Fruit fly (Drosophila melanogaster) whole organism, embryonic: ENCODE data around the gene Hr78.

ENCODE experiments used
- CG11560 ChIP-seq: fragments of 200-800 bp; sonication (Bioruptor generic); IDR thresholded peaks from 3 replicates; pipeline ENCODE4 v1.3.6; 2022; ENCODE audit warnings: missing biosample characterization, missing genetic modification characterization
- CG12391 ChIP-seq: fragments of 200-800 bp; sonication (Bioruptor generic); optimal IDR thresholded peaks from 3 replicates; lab custom pipeline; 2018; ENCODE audit warnings: missing biosample characterization, mild to moderate bottlenecking, missing genetic modification characterization, moderate library complexity
- CG12769 ChIP-seq: fragments of 200-800 bp; sonication (Bioruptor generic); optimal IDR thresholded peaks from 2 replicates; lab custom pipeline; 2019; ENCODE audit warnings: missing biosample characterization, mild to moderate bottlenecking, missing genetic modification characterization, moderate library complexity
- CG13287 ChIP-seq: fragments of 200-800 bp; sonication (Bioruptor generic); IDR thresholded peaks from 2 replicates; pipeline ENCODE4 v1.3.6; 2022; ENCODE audit warnings: missing biosample characterization, missing genetic modification characterization; ENCODE audit not compliant: partially characterized antibody
- CG18011 ChIP-seq: fragments of 200-800 bp; sonication (Bioruptor generic); optimal IDR thresholded peaks from 2 replicates; lab custom pipeline; 2017; ENCODE audit warnings: missing biosample characterization, missing genetic modification characterization, mild to moderate bottlenecking, moderate library complexity, missing genotype
- CG2120 ChIP-seq: fragments of 200-800 bp; sonication (Bioruptor generic); optimal IDR thresholded peaks from 3 replicates; lab custom pipeline; 2016; ENCODE audit warnings: missing biosample characterization, missing genetic modification characterization
- CG2199 ChIP-seq: fragments of 200-800 bp; sonication (Bioruptor generic); IDR thresholded peaks from 3 replicates; pipeline ENCODE4 v1.3.6; 2022; ENCODE audit warnings: missing biosample characterization, missing genetic modification characterization
- CG34422 ChIP-seq: fragments of 200-800 bp; sonication (Bioruptor generic); IDR thresholded peaks from 3 replicates; pipeline ENCODE4 v1.3.6; 2022; ENCODE audit warnings: missing biosample characterization, missing genetic modification characterization
- CG5953 ChIP-seq: fragments of 200-800 bp; sonication (Bioruptor generic); IDR thresholded peaks from 2 replicates; pipeline ENCODE4 v1.3.6; 2022; ENCODE audit warnings: missing biosample characterization, missing genetic modification characterization
- CG8924 ChIP-seq: fragments of 200-800 bp; optimal IDR thresholded peaks from 3 replicates; lab custom pipeline; 2019; ENCODE audit warnings: missing biosample characterization, mild to moderate bottlenecking, missing genetic modification characterization, moderate library complexity
- CG9797 ChIP-seq: fragments of 200-800 bp; sonication (Bioruptor generic); optimal IDR thresholded peaks from 3 replicates; lab custom pipeline; 2018; ENCODE audit warnings: missing biosample characterization, mild to moderate bottlenecking, missing genetic modification characterization
- CoRest ChIP-seq: fragments of 200-800 bp; sonication (Bioruptor generic); optimal IDR thresholded peaks from 3 replicates; lab custom pipeline; 2018; ENCODE audit warnings: missing biosample characterization, mild to moderate bottlenecking, missing genetic modification characterization, moderate library complexity
- Deaf1 ChIP-seq: fragments of 200-800 bp; optimal IDR thresholded peaks from 3 replicates; lab custom pipeline; 2019; ENCODE audit warnings: missing biosample characterization, mild to moderate bottlenecking, missing genetic modification characterization, moderate library complexity
- Dip3 ChIP-seq: fragments of 200-800 bp; sonication (Bioruptor generic); optimal IDR thresholded peaks from 3 replicates; lab custom pipeline; 2016; ENCODE audit warnings: missing biosample characterization, missing genetic modification characterization
- Fer1 ChIP-seq: fragments of 200-800 bp; sonication (Bioruptor generic); optimal IDR thresholded peaks from 2 replicates; lab custom pipeline; 2017; ENCODE audit warnings: missing biosample characterization, mild to moderate bottlenecking, missing genetic modification characterization
- HHEX ChIP-seq: fragments of 200-800 bp; sonication (Bioruptor generic); optimal IDR thresholded peaks from 3 replicates; lab custom pipeline; 2017; ENCODE audit warnings: missing biosample characterization, mild to moderate bottlenecking, missing genetic modification characterization, missing genetic modification reagents
- HLHmδ ChIP-seq: fragments of 200-800 bp; sonication (Bioruptor generic); optimal IDR thresholded peaks from 2 replicates; lab custom pipeline; 2018; ENCODE audit warnings: missing biosample characterization, mild to moderate bottlenecking, missing genetic modification characterization, moderate library complexity
- Jarid2 ChIP-seq: fragments of 200-800 bp; sonication (Bioruptor generic); optimal IDR thresholded peaks from 3 replicates; lab custom pipeline; 2017; ENCODE audit warnings: mild to moderate bottlenecking, missing biosample characterization, missing genetic modification reagents, missing genetic modification characterization
- Lpt ChIP-seq: fragments of >200 bp; optimal IDR thresholded peaks from 2 replicates; lab custom pipeline; 2018; ENCODE audit warnings: missing biosample characterization, missing genetic modification characterization
- Nf-YA ChIP-seq: fragments of 200-800 bp; sonication (Bioruptor generic); IDR thresholded peaks from 2 replicates; pipeline ENCODE4 v1.3.6; 2022; ENCODE audit warnings: missing biosample characterization, missing genetic modification characterization
- Nf-YB ChIP-seq: fragments of 200-800 bp; sonication (Bioruptor generic); optimal IDR thresholded peaks from 3 replicates; lab custom pipeline; 2019; ENCODE audit warnings: missing biosample characterization, mild to moderate bottlenecking, missing genetic modification characterization, moderate library complexity
- Nf-YC ChIP-seq: fragments of 200-800 bp; optimal IDR thresholded peaks from 3 replicates; lab custom pipeline; 2019; ENCODE audit warnings: missing biosample characterization, mild to moderate bottlenecking, missing genetic modification characterization, moderate library complexity
- Ptx1 ChIP-seq: fragments of 200-800 bp; sonication (Bioruptor generic); IDR thresholded peaks from 2 replicates; pipeline ENCODE4 v1.3.6; 2022; ENCODE audit warnings: missing biosample characterization, missing genetic modification characterization
- Trl ChIP-seq, 3 experiments: fragments of >200 bp in 2 of 3; fragments of 200-800 bp in 1 of 3; sonication (Bioruptor generic) in 1 of 3; optimal IDR thresholded peaks; 2 replicates in 1 of 3; 3 replicates in 2 of 3; lab custom pipeline; 2016 to 2017; ENCODE audit warnings: missing biosample characterization in 1 of 3, missing genetic modification characterization in 1 of 3
- ac ChIP-seq: fragments of 200-800 bp; sonication (Bioruptor generic); optimal IDR thresholded peaks from 3 replicates; lab custom pipeline; 2017; ENCODE audit warnings: missing biosample characterization, mild to moderate bottlenecking, missing genetic modification characterization
- amos ChIP-seq: fragments of 200-800 bp; sonication (Bioruptor generic); IDR thresholded peaks from 2 replicates; pipeline ENCODE4 v1.3.6; 2022; ENCODE audit warnings: missing biosample characterization, missing genetic modification characterization; ENCODE audit not compliant: partially characterized antibody
- ap ChIP-seq: fragments of 200-800 bp; sonication (Bioruptor generic); IDR thresholded peaks from 2 replicates; pipeline ENCODE4 v1.3.6; 2022; ENCODE audit warnings: missing biosample characterization, missing genetic modification characterization
- ash1 ChIP-seq: fragments of 200-800 bp; sonication (Bioruptor generic); optimal IDR thresholded peaks from 2 replicates; lab custom pipeline; 2018; ENCODE audit warnings: missing biosample characterization, mild to moderate bottlenecking, missing genetic modification characterization
- bab2 ChIP-seq: fragments of 200-800 bp; sonication (Bioruptor generic); optimal IDR thresholded peaks from 2 replicates; lab custom pipeline; 2016; ENCODE audit warnings: missing biosample characterization, missing genetic modification characterization
- bowl ChIP-seq: fragments of 200-800 bp; sonication (Bioruptor generic); IDR thresholded peaks from 2 replicates; pipeline ENCODE4 v1.3.6; 2022; ENCODE audit warnings: missing biosample characterization, missing genetic modification characterization
- crol ChIP-seq: fragments of 200-800 bp; sonication (Bioruptor generic); IDR thresholded peaks from 2 replicates; pipeline ENCODE4 v1.3.6; 2022; ENCODE audit warnings: missing biosample characterization, missing genetic modification characterization
- ewg ChIP-seq: fragments of 200-800 bp; sonication (Bioruptor generic); optimal IDR thresholded peaks from 3 replicates; lab custom pipeline; 2017; ENCODE audit warnings: mild to moderate bottlenecking, missing biosample characterization, missing genetic modification reagents, missing genetic modification characterization
- fu2 ChIP-seq: fragments of 200-800 bp; sonication (Bioruptor generic); optimal IDR thresholded peaks from 2 replicates; lab custom pipeline; 2016; ENCODE audit warnings: missing biosample characterization, missing genetic modification characterization
- grn ChIP-seq: fragments of 200-800 bp; sonication (Bioruptor generic); optimal IDR thresholded peaks from 3 replicates; lab custom pipeline; 2017; ENCODE audit warnings: missing biosample characterization, missing genetic modification characterization
- gsb ChIP-seq: fragments of 200-800 bp; sonication (Bioruptor generic); IDR thresholded peaks from 2 replicates; pipeline ENCODE4 v1.3.6; 2022; ENCODE audit warnings: missing biosample characterization, missing genetic modification characterization
- inv ChIP-seq: fragments of 200-800 bp; sonication (Bioruptor generic); IDR thresholded peaks from 2 replicates; pipeline ENCODE4 v1.3.6; 2022; ENCODE audit warnings: missing biosample characterization, missing genetic modification characterization; ENCODE audit not compliant: partially characterized antibody
- ken ChIP-seq: fragments of 200-800 bp; sonication (Bioruptor generic); IDR thresholded peaks from 3 replicates; pipeline ENCODE4 v1.3.6; 2022; ENCODE audit warnings: missing biosample characterization, missing genetic modification characterization
- lab ChIP-seq: fragments of 200-800 bp; sonication (Bioruptor generic); optimal IDR thresholded peaks from 3 replicates; lab custom pipeline; 2017; ENCODE audit warnings: missing biosample characterization, missing genetic modification characterization, mild to moderate bottlenecking, moderate library complexity, missing genetic modification reagents
- lov ChIP-seq, 2 experiments: fragments of 200-800 bp in 1 of 2; fragments of >200 bp in 1 of 2; sonication (Bioruptor generic) in 1 of 2; IDR thresholded peaks in 1 of 2; optimal IDR thresholded peaks in 1 of 2; 2 replicates in 1 of 2; 3 replicates in 1 of 2; pipeline versions ENCODE4 v1.3.6 to Lab custom; 2017 to 2022; ENCODE audit warnings: missing biosample characterization in 1 of 2, missing genetic modification characterization in 1 of 2
- peb ChIP-seq: fragments of 200-800 bp; sonication (Bioruptor generic); IDR thresholded peaks from 2 replicates; pipeline ENCODE4 v1.3.6; 2022; ENCODE audit warnings: missing biosample characterization, missing genetic modification characterization
- pho ChIP-seq: fragments of 200-800 bp; sonication (Bioruptor generic); optimal IDR thresholded peaks from 2 replicates; lab custom pipeline; 2016; ENCODE audit warnings: missing biosample characterization, missing genetic modification characterization
- phol ChIP-seq: fragments of 200-800 bp; sonication (Bioruptor generic); optimal IDR thresholded peaks from 3 replicates; lab custom pipeline; 2018; ENCODE audit warnings: missing biosample characterization, mild to moderate bottlenecking, missing genetic modification characterization, moderate library complexity
- psq ChIP-seq: fragments of 200-800 bp; sonication (Bioruptor generic); optimal IDR thresholded peaks from 2 replicates; lab custom pipeline; 2017; ENCODE audit warnings: missing biosample characterization, missing genetic modification characterization
- repo ChIP-seq: fragments of 200-800 bp; sonication (Bioruptor generic); optimal IDR thresholded peaks from 2 replicates; lab custom pipeline; 2016; ENCODE audit warnings: missing biosample characterization, missing genetic modification characterization
- scrt ChIP-seq: fragments of 200-800 bp; sonication (Bioruptor generic); optimal IDR thresholded peaks from 2 replicates; lab custom pipeline; 2018; ENCODE audit warnings: missing biosample characterization, mild to moderate bottlenecking, missing genetic modification characterization, moderate library complexity
- vfl ChIP-seq: fragments of 200-800 bp; sonication (Bioruptor generic); optimal IDR thresholded peaks from 2 replicates; lab custom pipeline; 2016; ENCODE audit warnings: missing biosample characterization, missing genetic modification characterization
- vnd ChIP-seq: fragments of 200-800 bp; sonication (Bioruptor generic); IDR thresholded peaks from 3 replicates; pipeline ENCODE4 v1.3.6; 2022; ENCODE audit warnings: missing biosample characterization, missing genetic modification characterization; ENCODE audit not compliant: partially characterized antibody
- vvl ChIP-seq: fragments of 200-800 bp; sonication (Bioruptor generic); IDR thresholded peaks from 2 replicates; pipeline ENCODE4 v1.3.6; 2022; ENCODE audit warnings: missing biosample characterization, missing genetic modification characterization
- wek ChIP-seq: fragments of 200-800 bp; sonication (Bioruptor generic); optimal IDR thresholded peaks from 3 replicates; lab custom pipeline; 2018; ENCODE audit warnings: missing biosample characterization, mild to moderate bottlenecking, missing genetic modification characterization, moderate library complexity

The Hr78 gene

DNA sequence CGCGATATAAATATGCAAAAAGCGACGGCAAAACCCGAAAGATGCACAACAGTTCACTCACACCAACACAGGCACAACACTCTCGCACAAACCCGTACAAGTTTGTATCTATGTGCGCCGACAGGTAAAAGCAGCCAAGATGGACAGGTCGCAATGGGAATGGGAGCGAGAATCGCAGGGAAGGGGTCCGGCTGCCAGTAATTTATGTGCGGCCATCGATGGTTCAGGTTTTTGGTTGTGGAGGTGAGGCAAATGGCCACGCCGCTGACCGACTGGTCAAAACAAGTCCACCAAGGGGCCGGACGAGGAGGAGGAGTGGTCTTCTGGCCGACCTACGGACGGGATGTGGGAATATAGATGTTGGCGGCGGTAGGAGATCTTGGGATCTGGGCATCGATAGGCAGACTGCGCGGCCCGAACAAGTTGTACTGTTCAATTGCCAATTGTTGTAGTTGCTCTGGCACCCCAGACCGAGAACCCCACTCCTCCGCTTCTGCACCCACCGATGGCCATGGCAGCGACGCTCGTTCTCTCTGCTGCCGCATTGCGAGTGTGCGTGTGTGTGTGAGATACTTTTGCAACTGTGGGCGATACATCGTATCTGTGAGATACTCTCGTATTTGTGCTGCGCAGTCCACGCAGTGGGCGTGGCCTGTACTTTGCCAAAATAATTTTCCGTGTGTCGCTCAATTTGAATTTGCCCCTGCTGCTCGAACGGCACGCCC lies 37.0 kb downstream of the Hr78 start (continued):
- TF ChIP-seq repo = no peak
- no peak for TF ChIP-seq ken (GFP tag; lab: Robert Waterston, UW)
- TF ChIP-seq Nf-YC (tag; lab: Kevin White, UChicago) = peak; percentile 93
- TF ChIP-seq vfl (GFP tag; lab: Kevin White, UChicago) = no peak
- TF ChIP-seq Dip3 (GFP tag; lab: Kevin White, UChicago) = no peak
- no peak for TF ChIP-seq scrt (GFP tag; lab: Kevin White, UChicago)
- TF ChIP-seq ap (GFP tag; lab: Robert Waterston, UW) = no peak
- TF ChIP-seq fu2 (GFP tag; lab: Kevin White, UChicago) = no peak
- no peak for TF ChIP-seq HLHmδ (GFP tag; lab: Kevin White, UChicago)
- no peak for TF ChIP-seq gsb (GFP tag; lab: Robert Waterston, UW)
- no peak for TF ChIP-seq bab2 (GFP tag; lab: Kevin White, UChicago)
- peak; percentile 39 for TF ChIP-seq Jarid2 (GFP tag; lab: Kevin White, UChicago)
- TF ChIP-seq Ptx1 (GFP tag; lab: Robert Waterston, UW) = no peak
- no peak for TF ChIP-seq lov (optimal IDR thresholded peaks at IDR 0.05; lab: Kevin White, UChicago)
- no peak for TF ChIP-seq lov (GFP tag; IDR thresholded peaks at IDR 0.05; lab: Robert Waterston, UW)
- TF ChIP-seq bowl (GFP tag; lab: Robert Waterston, UW) = no peak
- TF ChIP-seq wek (GFP tag; lab: Kevin White, UChicago) = no peak
- 0 out of 3 replicates have a peak, but pooled peaks have one; percentile 7 for TF ChIP-seq CG2199
- no peak for TF ChIP-seq peb (GFP tag; lab: Robert Waterston, UW)
- TF ChIP-seq Deaf1 (tag; lab: Kevin White, UChicago) = peak; percentile 3
- no peak for TF ChIP-seq Fer1 (GFP tag; lab: Kevin White, UChicago)
- TF ChIP-seq pho (GFP tag; lab: Kevin White, UChicago) = no peak
- TF ChIP-seq CG11560 (tag; lab: Robert Waterston, UW) = 0 out of 3 replicates have a peak, but pooled peaks have one; percentile 12
- TF ChIP-seq grn = no peak
- TF ChIP-seq CG9797 (GFP tag; lab: Kevin White, UChicago) = no peak
- no peak for TF ChIP-seq CG5953
- TF ChIP-seq crol (GFP tag; lab: Robert Waterston, UW) = peak; percentile 65
- TF ChIP-seq lab = no peak
- peak; percentile 48 for TF ChIP-seq ewg
- TF ChIP-seq Lpt (GFP tag; lab: Kevin White, UChicago) = no peak
- no peak for TF ChIP-seq ac (GFP tag; lab: Kevin White, UChicago)
- TF ChIP-seq CG34422 (GFP tag; lab: Robert Waterston, UW) = no peak
- TF ChIP-seq inv (GFP tag; lab: Robert Waterston, UW) = no peak
- no peak for TF ChIP-seq CG12391 (tag; lab: Kevin White, UChicago)
- TF ChIP-seq CG2120 (GFP tag; lab: Kevin White, UChicago) = no peak
- peak; percentile 77 for TF ChIP-seq vvl (GFP tag; lab: Robert Waterston, UW)
- TF ChIP-seq psq = no peak
- TF ChIP-seq CG8924 = no peak
- peak; percentile 19 to 23 for TF ChIP-seq Trl (optimal IDR thresholded peaks at IDR 0.05; lab: Kevin White, UChicago)
- no peak for TF ChIP-seq Trl (GFP tag; optimal IDR thresholded peaks at IDR 0.05; lab: Kevin White, UChicago)
- peak; percentile 26 for TF ChIP-seq CG12769
- TF ChIP-seq Nf-YB (GFP tag; lab: Kevin White, UChicago) = peak; percentile 93
- TF ChIP-seq Nf-YA (GFP tag; lab: Robert Waterston, UW) = no peak
- 0 out of 2 replicates have a peak, but pooled peaks have one; percentile 13 for TF ChIP-seq amos (GFP tag; lab: Robert Waterston, UW)
- no peak for TF ChIP-seq ash1 (GFP tag; lab: Kevin White, UChicago)
- no peak for TF ChIP-seq phol (tag; lab: Kevin White, UChicago)
- TF ChIP-seq HHEX (GFP tag; lab: Kevin White, UChicago) = no peak
- TF ChIP-seq CG18011 = no peak
- TF ChIP-seq CoRest (tag; lab: Kevin White, UChicago) = no peak
- TF ChIP-seq CG13287 = no peak
- TF ChIP-seq vnd (GFP tag; lab: Robert Waterston, UW) = no peak
